Worm (Caenorhabditis elegans) whole organism, L4 larva: ENCODE data around the gene ptr-13.

Experiments used
- F26F4.8 ChIP-seq: fragments of 200-800 bp; sonication (Bioruptor generic); conservative IDR thresholded peaks from 2 replicates; pipeline ENCODE4 v1.3.6; 2022; ENCODE audit warnings: missing genetic modification characterization, missing compliant biosample characterization
- F49E8.2 ChIP-seq: sonication (generic microtip); optimal IDR thresholded peaks from 2 replicates; lab custom pipeline; 2016; ENCODE audit warnings: missing compliant biosample characterization, mild to moderate bottlenecking, missing genetic modification characterization, borderline replicate concordance
- R02D3.7 ChIP-seq: fragments of 150-350 bp; sonication (generic microtip); optimal IDR thresholded peaks from 3 replicates; lab custom pipeline; 2014; ENCODE audit warnings: missing biosample characterization, missing genetic modification characterization
- Y105C5A.15 ChIP-seq: fragments of 200-800 bp; sonication (Bioruptor generic); IDR thresholded peaks from 2 replicates; pipeline ENCODE4 v1.3.6; 2022; ENCODE audit warnings: missing genetic modification characterization, missing compliant biosample characterization
- Y75B8A.6 ChIP-seq: fragments of 200-800 bp; sonication (Bioruptor generic); IDR thresholded peaks from 2 replicates; pipeline ENCODE4 v1.3.6; 2022; ENCODE audit warnings: missing genetic modification reagents, missing genetic modification characterization, missing compliant biosample characterization
- ZK337.2 ChIP-seq: fragments of 200-800 bp; sonication (Bioruptor generic); IDR thresholded peaks from 2 replicates; pipeline ENCODE4 v1.3.6; 2022; ENCODE audit warnings: missing genetic modification reagents, missing genetic modification characterization, missing compliant biosample characterization
- ZK546.5 ChIP-seq, 2 experiments: sonication (generic microtip); optimal IDR thresholded peaks; 2 replicates each; lab custom pipeline; 2017; ENCODE audit warnings: missing biosample characterization in 2 of 2, missing genetic modification characterization in 2 of 2
- aly-2 ChIP-seq: sonication (generic microtip); optimal IDR thresholded peaks from 2 replicates; lab custom pipeline; 2018; ENCODE audit warnings: missing biosample characterization, missing genetic modification characterization
- ama-1 ChIP-seq: fragments of 150-350 bp; optimal IDR thresholded peaks from 2 replicates; lab custom pipeline; 2014; ENCODE audit warnings: inconsistent platforms, mixed read lengths
- ceh-28 ChIP-seq: fragments of 150-350 bp; optimal IDR thresholded peaks from 2 replicates; lab custom pipeline; 2014; ENCODE audit warnings: missing biosample characterization, missing genetic modification reagents, missing genetic modification characterization
- ceh-62 ChIP-seq: sonication (generic microtip); optimal IDR thresholded peaks from 2 replicates; lab custom pipeline; 2017; ENCODE audit warnings: missing biosample characterization, missing genetic modification characterization
- ceh-82 ChIP-seq: sonication (generic microtip); optimal IDR thresholded peaks from 2 replicates; lab custom pipeline; 2017; ENCODE audit warnings: missing biosample characterization, missing genetic modification characterization
- cey-2 ChIP-seq: sonication (generic microtip); optimal IDR thresholded peaks from 3 replicates; lab custom pipeline; 2017; ENCODE audit warnings: missing genetic modification characterization, mild to moderate bottlenecking, missing compliant biosample characterization, antibody characterized with exemption, borderline replicate concordance; ENCODE audit not compliant: insufficient read depth
- daf-12 ChIP-seq: fragments of 150-350 bp; optimal IDR thresholded peaks from 2 replicates; lab custom pipeline; 2014; ENCODE audit warnings: missing biosample characterization, missing genetic modification reagents, missing genetic modification characterization
- daf-16 ChIP-seq, 3 experiments: sonication (generic microtip); optimal IDR thresholded peaks; 2 replicates each; lab custom pipeline; 2016 to 2017; ENCODE audit warnings: missing genetic modification characterization in 3 of 3, missing genetic modification reagents in 3 of 3, mild to moderate bottlenecking in 2 of 3, missing compliant biosample characterization in 2 of 3, missing biosample characterization in 1 of 3, moderate library complexity in 1 of 3
- daf-19 ChIP-seq: fragments of 200-800 bp; sonication (Bioruptor generic); conservative IDR thresholded peaks from 2 replicates; pipeline ENCODE4 v1.3.6; 2022; ENCODE audit warnings: missing genetic modification characterization, missing compliant biosample characterization
- dmd-6 ChIP-seq: fragments of 200-800 bp; sonication (Bioruptor generic); IDR thresholded peaks from 2 replicates; pipeline ENCODE4 v1.3.6; 2022; ENCODE audit warnings: missing genetic modification reagents, missing genetic modification characterization, missing compliant biosample characterization
- dmd-8 ChIP-seq: fragments of 200-800 bp; sonication (Bioruptor generic); IDR thresholded peaks from 2 replicates; pipeline ENCODE4 v1.3.6; 2022; ENCODE audit warnings: missing genetic modification characterization, missing compliant biosample characterization
- dmd-9 ChIP-seq: fragments of 200-800 bp; sonication (Bioruptor generic); IDR thresholded peaks from 2 replicates; pipeline ENCODE4 v1.3.6; 2022; ENCODE audit warnings: missing genetic modification reagents, missing genetic modification characterization, missing compliant biosample characterization
- dpl-1 ChIP-seq: fragments of 150-350 bp; optimal IDR thresholded peaks from 2 replicates; lab custom pipeline; 2014; ENCODE audit warnings: missing biosample characterization, missing genetic modification reagents, missing genetic modification characterization
- duxl-1 ChIP-seq: sonication (generic microtip); optimal IDR thresholded peaks from 2 replicates; lab custom pipeline; 2016; ENCODE audit warnings: mild to moderate bottlenecking, missing genetic modification characterization, moderate library complexity, missing compliant biosample characterization; ENCODE audit not compliant: poor library complexity
- fkh-10 ChIP-seq: fragments of 150-350 bp; optimal IDR thresholded peaks from 2 replicates; lab custom pipeline; 2014; ENCODE audit warnings: missing biosample characterization, missing genetic modification reagents, missing genetic modification characterization
- gei-8 ChIP-seq: fragments of 200-800 bp; sonication (Bioruptor generic); optimal IDR thresholded peaks from 2 replicates; lab custom pipeline; 2018; ENCODE audit warnings: mild to moderate bottlenecking, missing genetic modification characterization, missing compliant biosample characterization
- hif-1 ChIP-seq, 2 experiments: sonication (generic microtip); optimal IDR thresholded peaks; 2 replicates each; lab custom pipeline; 2016 to 2017; ENCODE audit warnings: missing compliant biosample characterization in 2 of 2, missing genetic modification characterization in 2 of 2, missing genetic modification reagents in 2 of 2, missing genotype in 2 of 2, mild to moderate bottlenecking in 1 of 2
- hlh-11 ChIP-seq: fragments of 200-800 bp; sonication (Bioruptor generic); optimal IDR thresholded peaks from 2 replicates; lab custom pipeline; 2018; ENCODE audit warnings: mild to moderate bottlenecking, missing genetic modification characterization, missing compliant biosample characterization
- hmg-1.1 ChIP-seq: fragments of 200-800 bp; sonication (Bioruptor generic); IDR thresholded peaks from 2 replicates; pipeline ENCODE4 v1.3.6; 2022; ENCODE audit warnings: missing genetic modification reagents, missing genetic modification characterization, missing compliant biosample characterization
- lim-7 ChIP-seq: fragments of 200-800 bp; sonication (Bioruptor generic); IDR thresholded peaks from 2 replicates; pipeline ENCODE4 v1.3.6; 2022; ENCODE audit warnings: missing genetic modification characterization, missing compliant biosample characterization
- lin-1 ChIP-seq: fragments of 200-800 bp; sonication (Bioruptor generic); IDR thresholded peaks from 2 replicates; pipeline ENCODE4 v1.3.6; 2022; ENCODE audit warnings: missing genetic modification reagents, missing genetic modification characterization, missing compliant biosample characterization
- lin-15B ChIP-seq: fragments of 150-350 bp; sonication (generic microtip); optimal IDR thresholded peaks from 3 replicates; lab custom pipeline; 2014; ENCODE audit warnings: missing biosample characterization, missing genetic modification characterization
- lin-38 ChIP-seq: fragments of 200-800 bp; sonication (Bioruptor generic); IDR thresholded peaks from 2 replicates; pipeline ENCODE4 v1.3.6; 2022; ENCODE audit warnings: missing genetic modification reagents, missing genetic modification characterization, missing compliant biosample characterization
- lin-39 ChIP-seq: fragments of 150-350 bp; optimal IDR thresholded peaks from 2 replicates; lab custom pipeline; 2014; ENCODE audit warnings: missing biosample characterization, missing genetic modification reagents, missing genetic modification characterization
- lir-3 ChIP-seq: sonication (generic microtip); optimal IDR thresholded peaks from 2 replicates; lab custom pipeline; 2016; ENCODE audit warnings: mild to moderate bottlenecking, missing genetic modification characterization, missing compliant biosample characterization
- lsy-2 ChIP-seq, 2 experiments: fragments of 150-350 bp in 1 of 2; sonication (generic microtip) in 1 of 2; optimal IDR thresholded peaks; 2 replicates each; lab custom pipeline; 2014 to 2017; ENCODE audit warnings: missing biosample characterization in 2 of 2, missing genetic modification characterization in 2 of 2
- mdt-29 ChIP-seq: fragments of 200-800 bp; sonication (Bioruptor generic); IDR thresholded peaks from 2 replicates; pipeline ENCODE4 v1.3.6; 2022; ENCODE audit warnings: missing genetic modification reagents, missing genetic modification characterization, missing compliant biosample characterization
- mxl-2 ChIP-seq: fragments of 200-800 bp; sonication (Bioruptor generic); conservative IDR thresholded peaks from 2 replicates; pipeline ENCODE4 v1.3.6; 2022; ENCODE audit warnings: missing genetic modification reagents, missing genetic modification characterization, missing compliant biosample characterization
- mxl-3 ChIP-seq: fragments of 200-800 bp; sonication (Bioruptor generic); optimal IDR thresholded peaks from 2 replicates; lab custom pipeline; 2018; ENCODE audit warnings: mild to moderate bottlenecking, missing genetic modification characterization, missing compliant biosample characterization
- nhr-28 ChIP-seq: fragments of 150-350 bp; optimal IDR thresholded peaks from 2 replicates; lab custom pipeline; 2014; ENCODE audit warnings: missing biosample characterization, missing genetic modification characterization
- nhr-48 ChIP-seq: sonication (generic microtip); optimal IDR thresholded peaks from 2 replicates; lab custom pipeline; 2016; ENCODE audit warnings: mild to moderate bottlenecking, missing genetic modification characterization, missing compliant biosample characterization
- nhr-77 ChIP-seq: fragments of 150-350 bp; optimal IDR thresholded peaks from 2 replicates; lab custom pipeline; 2014; ENCODE audit warnings: missing biosample characterization, missing genetic modification characterization
- pha-4 ChIP-seq, 2 experiments: fragments of 150-350 bp in 1 of 2; fragments of 200-800 bp in 1 of 2; sonication (Bioruptor generic) in 1 of 2; IDR thresholded peaks in 1 of 2; optimal IDR thresholded peaks in 1 of 2; 2 replicates each; pipeline versions ENCODE4 v1.3.6 to Lab custom; 2014 to 2022; ENCODE audit warnings: missing genetic modification characterization in 2 of 2, missing genetic modification reagents in 2 of 2, missing biosample characterization in 1 of 2, missing compliant biosample characterization in 1 of 2
- rbr-2 ChIP-seq: sonication (generic microtip); optimal IDR thresholded peaks from 2 replicates; lab custom pipeline; 2016; ENCODE audit warnings: missing genotype, missing genetic modification characterization, missing compliant biosample characterization
- sdz-12 ChIP-seq: fragments of 200-800 bp; sonication (Bioruptor generic); optimal IDR thresholded peaks from 2 replicates; lab custom pipeline; 2018; ENCODE audit warnings: mild to moderate bottlenecking, missing genetic modification characterization, missing compliant biosample characterization
- skn-1 ChIP-seq: fragments of 150-350 bp; optimal IDR thresholded peaks from 2 replicates; lab custom pipeline; 2014; ENCODE audit warnings: missing biosample characterization, missing genetic modification characterization
- spr-1 ChIP-seq: sonication (generic microtip); optimal IDR thresholded peaks from 2 replicates; lab custom pipeline; 2016; ENCODE audit warnings: mild to moderate bottlenecking, missing genetic modification characterization, missing compliant biosample characterization
- tag-97 ChIP-seq: fragments of 200-800 bp; sonication (Bioruptor generic); IDR thresholded peaks from 2 replicates; pipeline ENCODE4 v1.3.6; 2022; ENCODE audit warnings: missing genetic modification characterization, missing compliant biosample characterization
- zfp-2 ChIP-seq: sonication (generic microtip); optimal IDR thresholded peaks from 2 replicates; lab custom pipeline; 2016; ENCODE audit warnings: mild to moderate bottlenecking, missing genetic modification characterization, missing compliant biosample characterization
- zip-2 ChIP-seq: fragments of 150-350 bp; optimal IDR thresholded peaks from 2 replicates; lab custom pipeline; 2014; ENCODE audit warnings: missing biosample characterization, missing genetic modification characterization
- ztf-11 ChIP-seq: fragments of 150-350 bp; optimal IDR thresholded peaks from 2 replicates; lab custom pipeline; 2014; ENCODE audit warnings: missing biosample characterization, missing genetic modification characterization
- ztf-7 ChIP-seq: fragments of 150-350 bp; optimal IDR thresholded peaks from 2 replicates; lab custom pipeline; 2014; ENCODE audit warnings: missing biosample characterization, missing genetic modification characterization

Gene ptr-13

ce11 chrII:11157660-11158059, 4.6 kb downstream of the ptr-13 start (continued):
- no peak for TF ChIP-seq lin-39 (tag; lab: Kevin White, UChicago)
- no peak for TF ChIP-seq skn-1 (tag; lab: Kevin White, UChicago)
- TF ChIP-seq lsy-2 (tag; optimal IDR thresholded peaks at IDR 0.05; lab: Kevin White, UChicago): peak in 1 of 2 experiments; percentile 44
- TF ChIP-seq ZK546.5 (tag; optimal IDR thresholded peaks at IDR 0.05; lab: Kevin White, UChicago): no peak
- no peak for TF ChIP-seq mxl-3 (GFP tag; lab: Kevin White, UChicago)
- TF ChIP-seq ztf-7: no peak
- TF ChIP-seq nhr-48: no peak
- no peak for TF ChIP-seq tag-97 (GFP tag; lab: Robert Waterston, UW)
- TF ChIP-seq F26F4.8 (GFP tag; lab: Robert Waterston, UW): peak; percentile 70; the same call in 1 of the 2 replicates
- TF ChIP-seq hmg-1.1 (GFP tag; lab: Robert Waterston, UW): peak; percentile 84
- no peak for TF ChIP-seq spr-1 (tag; lab: Kevin White, UChicago)

ce11 chrII:11156160-11156559, 6.1 kb downstream of the ptr-13 start:
- TF ChIP-seq cey-2 (no peak), Y75B8A.6 (GFP tag; lab: Robert Waterston, UW) (no peak), zfp-2 (tag; lab: Kevin White, UChicago) (no peak), hif-1 (tag; optimal IDR thresholded peaks at IDR 0.05; lab: Kevin White, UChicago) (no peak), lir-3 (tag; lab: Kevin White, UChicago) (no peak), F26F4.8 (GFP tag; lab: Robert Waterston, UW) (no peak), ceh-28 (tag; lab: Kevin White, UChicago) (no peak), rbr-2 (no peak), ama-1 (lab: Kevin White, UChicago) (no peak), ceh-62 (tag; lab: Kevin White, UChicago) (no peak), sdz-12 (GFP tag; lab: Kevin White, UChicago) (no peak), ceh-82 (tag; lab: Kevin White, UChicago) (no peak), hlh-11 (tag; lab: Kevin White, UChicago) (peak; percentile 16), hmg-1.1 (GFP tag; lab: Robert Waterston, UW) (no peak), dmd-6 (GFP tag; lab: Robert Waterston, UW) (no peak), gei-8 (GFP tag; lab: Kevin White, UChicago) (no peak), daf-19 (GFP tag; lab: Robert Waterston, UW) (no peak), dpl-1 (GFP tag; lab: Kevin White, UChicago) (no peak), lin-38 (GFP tag; lab: Robert Waterston, UW) (no peak), Y105C5A.15 (GFP tag; lab: Robert Waterston, UW) (no peak), duxl-1 (tag; lab: Kevin White, UChicago) (no peak), ZK337.2 (GFP tag; lab: Robert Waterston, UW) (no peak), nhr-77 (tag; lab: Kevin White, UChicago) (peak; percentile 50), daf-12 (no peak), mxl-2 (GFP tag; lab: Robert Waterston, UW) (no peak), ztf-11 (tag; lab: Kevin White, UChicago) (no peak), nhr-48 (no peak), daf-16 (GFP tag; optimal IDR thresholded peaks at IDR 0.05; lab: Kevin White, UChicago) (no peak), daf-16 (tag; optimal IDR thresholded peaks at IDR 0.05; lab: Kevin White, UChicago) (peak; percentile 90), lim-7 (GFP tag; lab: Robert Waterston, UW) (no peak), nhr-28 (peak; percentile 53), dmd-9 (GFP tag; lab: Robert Waterston, UW) (no peak), aly-2 (no peak), zip-2 (tag; lab: Kevin White, UChicago) (no peak), dmd-8 (GFP tag; lab: Robert Waterston, UW) (no peak), lin-1 (GFP tag; lab: Robert Waterston, UW) (no peak), lin-15B (no peak), mdt-29 (GFP tag; lab: Robert Waterston, UW) (no peak), F49E8.2 (tag; lab: Kevin White, UChicago) (no peak), R02D3.7 (tag; lab: Kevin White, UChicago) (no peak), pha-4 (GFP tag; IDR thresholded peaks at IDR 0.05; lab: Robert Waterston, UW) (no peak), pha-4 (tag; optimal IDR thresholded peaks at IDR 0.05; lab: Kevin White, UChicago) (no peak), fkh-10 (GFP tag; lab: Kevin White, UChicago) (no peak), ZK546.5 (tag; optimal IDR thresholded peaks at IDR 0.05; lab: Kevin White, UChicago) (no peak)
